Worm (Caenorhabditis elegans): Measurements from ENCODE around the gene F40G12.7.

Gene F40G12.7

ce11 chrV:14268616-14269015 lies 5.8 kb upstream of the F40G12.7 start, which contains the start of gene F40G12.4 (continued):
- TF ChIP-seq dpl-1 (GFP tag; optimal IDR thresholded peaks at IDR 0.05), result no peak
- no peak for TF ChIP-seq cebp-2 (GFP tag; IDR thresholded peaks at IDR 0.05)
- no peak for TF ChIP-seq rpc-1 (optimal IDR thresholded peaks at IDR 0.05)
- no peak for TF ChIP-seq rpc-1 (tag; optimal IDR thresholded peaks at IDR 0.05)

ce11 chrV:14270729-14271128 lies 3.6 kb upstream of the F40G12.7 start, which contains the start of gene F40G12.5:
Gene F40G12.5, minus strand, starts transcription at chrV:14270829.
- TF ChIP-seq Y56A3A.18 (GFP tag; IDR thresholded peaks at IDR 0.05) (no peak), K12H6.12 (tag; optimal IDR thresholded peaks at IDR 0.05) (no peak), hrde-1 (tag; optimal IDR thresholded peaks at IDR 0.05; ENCODE audit: borderline replicate concordance) (no peak), B0261.1 (tag; optimal IDR thresholded peaks at IDR 0.05) (no peak), athp-1 (tag; optimal IDR thresholded peaks at IDR 0.05) (no peak)

- TF ChIP-seq F10E7.11 (tag; optimal IDR thresholded peaks at IDR 0.05) (no peak), let-607 (tag; optimal IDR thresholded peaks at IDR 0.05) (no peak), rec-8 (tag; optimal IDR thresholded peaks at IDR 0.05) (no peak), atf-7 (tag; optimal IDR thresholded peaks at IDR 0.05) (no peak), rcor-1 (GFP tag; IDR thresholded peaks at IDR 0.05) (no peak)
Measured at ce11 chrV:14273019-14273418, 1.3 kb upstream of the F40G12.7 start, which contains the start of gene F40G12.6. Gene F40G12.6, minus strand, starts transcription at chrV:14273119.

ce11 chrV:14277456-14277855 lies 3.1 kb downstream of the F40G12.7 start:
- TF ChIP-seq him-1 (tag; optimal IDR thresholded peaks at IDR 0.05) (peak; percentile 87), snpc-1.1 (tag; optimal IDR thresholded peaks at IDR 0.05; ENCODE audit: insufficient read depth) (peak; percentile 90), madf-6 (GFP tag; IDR thresholded peaks at IDR 0.05) (peak; percentile 55), snpc-4 (GFP tag; optimal IDR thresholded peaks at IDR 0.05) (peak; percentile 78), snpc-4 (tag; optimal IDR thresholded peaks at IDR 0.05) (peak; percentile 68 to 93 (median 85)), D2030.7 (GFP tag; IDR thresholded peaks at IDR 0.05) (peak; percentile 48), B0019.2 (GFP tag; conservative IDR thresholded peaks at IDR 0.05) (0 out of 2 replicates have a peak, but pooled peaks have one; percentile 19), snpc-1.3 (tag; optimal IDR thresholded peaks at IDR 0.05; ENCODE audit: insufficient read depth) (peak; percentile 43), tbp1 (GFP tag; optimal IDR thresholded peaks at IDR 0.05) (peak; percentile 51), F33H1.4 (GFP tag; IDR thresholded peaks at IDR 0.05) (peak; percentile 25; the same call in 1 of the 2 replicates), lin-26 (GFP tag; IDR thresholded peaks at IDR 0.05) (peak; percentile 53; the same call in 1 of the 2 replicates), hsf-1 (GFP tag; IDR thresholded peaks at IDR 0.05) (0 out of 2 replicates have a peak, but pooled peaks have one; percentile 23), attf-6 (GFP tag; IDR thresholded peaks at IDR 0.05) (peak; percentile 87; the same call in 1 of the 2 replicates), lsl-1 (GFP tag; optimal IDR thresholded peaks at IDR 0.05) (peak; percentile 19), mcd-1 (GFP tag; IDR thresholded peaks at IDR 0.05) (peak; percentile 52)

ce11 chrV:14279777-14280176 lies 5.4 kb downstream of the F40G12.7 start, which contains the start of gene srt-33:
Gene srt-33, minus strand, starts transcription at chrV:14279877.
- TF ChIP-seq F57C9.4 (tag; optimal IDR thresholded peaks at IDR 0.05) (no peak), lin-40 (tag; optimal IDR thresholded peaks at IDR 0.05) (no peak), ceh-40 (GFP tag; IDR thresholded peaks at IDR 0.05) (no peak)
